Fruit fly (Drosophila melanogaster) whole organism, embryonic: ENCODE data around the gene PIG-Q.

Experiments
- Ada2b ChIP-seq: fragments of 200-800 bp; sonication (Bioruptor generic); IDR thresholded peaks from 2 replicates; pipeline ENCODE4 v1.3.6; 2022; ENCODE audit warnings: missing biosample characterization, missing genetic modification characterization
- Aef1 ChIP-seq: fragments of 200-800 bp; sonication (Bioruptor generic); IDR thresholded peaks from 3 replicates; pipeline ENCODE4 v1.3.6; 2022; ENCODE audit warnings: missing biosample characterization, missing genetic modification characterization
- B-H1 ChIP-seq: fragments of 200-800 bp; sonication (Bioruptor generic); IDR thresholded peaks from 3 replicates; pipeline ENCODE4 v1.3.6; 2022; ENCODE audit warnings: missing biosample characterization, missing genetic modification characterization
- Bdp1 ChIP-seq: fragments of 200-800 bp; sonication (Bioruptor generic); optimal IDR thresholded peaks from 3 replicates; lab custom pipeline; 2016; ENCODE audit warnings: missing biosample characterization, missing genetic modification characterization
- CG12659 ChIP-seq: fragments of 200-800 bp; sonication (Bioruptor generic); optimal IDR thresholded peaks from 3 replicates; lab custom pipeline; 2017; ENCODE audit warnings: mild to moderate bottlenecking, missing biosample characterization, missing genetic modification reagents, missing genetic modification characterization
- CG1603 ChIP-seq: fragments of 200-800 bp; sonication (Bioruptor generic); optimal IDR thresholded peaks from 2 replicates; lab custom pipeline; 2019; ENCODE audit warnings: missing biosample characterization, mild to moderate bottlenecking, missing genetic modification characterization, moderate library complexity
- CG18262 ChIP-seq: fragments of 200-800 bp; optimal IDR thresholded peaks from 3 replicates; lab custom pipeline; 2019; ENCODE audit warnings: missing biosample characterization, mild to moderate bottlenecking, missing genetic modification characterization, moderate library complexity
- CG2202 ChIP-seq: fragments of 200-800 bp; sonication (Bioruptor generic); optimal IDR thresholded peaks from 2 replicates; lab custom pipeline; 2018; ENCODE audit warnings: missing biosample characterization, mild to moderate bottlenecking, missing genetic modification characterization
- CG2678 ChIP-seq: fragments of 200-800 bp; sonication (Bioruptor generic); optimal IDR thresholded peaks from 3 replicates; lab custom pipeline; 2019; ENCODE audit warnings: missing biosample characterization, mild to moderate bottlenecking, missing genetic modification characterization, moderate library complexity
- CG3065 ChIP-seq: fragments of 200-800 bp; sonication (Bioruptor generic); optimal IDR thresholded peaks from 2 replicates; lab custom pipeline; 2016; ENCODE audit warnings: missing biosample characterization, missing genetic modification characterization
- CG34224 ChIP-seq: fragments of 200-800 bp; sonication (Bioruptor generic); IDR thresholded peaks from 3 replicates; pipeline ENCODE4 v1.3.6; 2022; ENCODE audit warnings: missing biosample characterization, missing genetic modification characterization; ENCODE audit not compliant: partially characterized antibody
- CG34422 ChIP-seq: fragments of 200-800 bp; sonication (Bioruptor generic); IDR thresholded peaks from 3 replicates; pipeline ENCODE4 v1.3.6; 2022; ENCODE audit warnings: missing biosample characterization, missing genetic modification characterization
- CG3995 ChIP-seq: fragments of 200-800 bp; sonication (Bioruptor generic); optimal IDR thresholded peaks from 3 replicates; lab custom pipeline; 2016; ENCODE audit warnings: missing biosample characterization, missing genetic modification characterization
- CG4424 ChIP-seq: fragments of 200-800 bp; sonication (Bioruptor generic); optimal IDR thresholded peaks from 3 replicates; lab custom pipeline; 2016; ENCODE audit warnings: missing biosample characterization, missing genetic modification characterization
- CG4730 ChIP-seq: fragments of 200-800 bp; sonication (Bioruptor generic); IDR thresholded peaks from 2 replicates; pipeline ENCODE4 v1.3.6; 2022; ENCODE audit warnings: missing biosample characterization, missing genetic modification characterization
- CG6765 ChIP-seq: fragments of 200-800 bp; sonication (Bioruptor generic); optimal IDR thresholded peaks from 3 replicates; lab custom pipeline; 2017; ENCODE audit warnings: missing biosample characterization, mild to moderate bottlenecking, missing genetic modification characterization
- CG6854 ChIP-seq: fragments of 200-800 bp; sonication (Bioruptor generic); optimal IDR thresholded peaks from 3 replicates; lab custom pipeline; 2017; ENCODE audit warnings: missing biosample characterization, mild to moderate bottlenecking, missing genetic modification characterization
- CG7786 ChIP-seq: fragments of 200-800 bp; sonication (Bioruptor generic); optimal IDR thresholded peaks from 2 replicates; lab custom pipeline; 2016; ENCODE audit warnings: missing biosample characterization, missing genetic modification characterization
- CG8924 ChIP-seq: fragments of 200-800 bp; optimal IDR thresholded peaks from 3 replicates; lab custom pipeline; 2019; ENCODE audit warnings: missing biosample characterization, mild to moderate bottlenecking, missing genetic modification characterization, moderate library complexity
- CG9817 ChIP-seq: fragments of 200-800 bp; sonication (Bioruptor generic); optimal IDR thresholded peaks from 2 replicates; lab custom pipeline; 2018; ENCODE audit warnings: missing biosample characterization, mild to moderate bottlenecking, missing genetic modification characterization, moderate library complexity
- CTCF ChIP-seq: fragments of 200-800 bp; sonication (Bioruptor generic); optimal IDR thresholded peaks from 2 replicates; lab custom pipeline; 2017; ENCODE audit warnings: missing biosample characterization, mild to moderate bottlenecking, missing genetic modification characterization, moderate library complexity
- Chrac-16 ChIP-seq: fragments of 200-800 bp; sonication (Bioruptor generic); optimal IDR thresholded peaks from 3 replicates; lab custom pipeline; 2016; ENCODE audit warnings: missing biosample characterization, missing genetic modification characterization
- HLH3B ChIP-seq: fragments of 200-800 bp; sonication (Bioruptor generic); IDR thresholded peaks from 2 replicates; pipeline ENCODE4 v1.3.6; 2022; ENCODE audit warnings: missing biosample characterization, missing genetic modification characterization
- HLHmδ ChIP-seq: fragments of 200-800 bp; sonication (Bioruptor generic); optimal IDR thresholded peaks from 2 replicates; lab custom pipeline; 2018; ENCODE audit warnings: missing biosample characterization, mild to moderate bottlenecking, missing genetic modification characterization, moderate library complexity
- Lim3 ChIP-seq: fragments of 200-800 bp; sonication (Bioruptor generic); IDR thresholded peaks from 2 replicates; pipeline ENCODE4 v1.3.6; 2022; ENCODE audit warnings: missing biosample characterization, missing genetic modification characterization
- Nf-YC ChIP-seq: fragments of 200-800 bp; optimal IDR thresholded peaks from 3 replicates; lab custom pipeline; 2019; ENCODE audit warnings: missing biosample characterization, mild to moderate bottlenecking, missing genetic modification characterization, moderate library complexity
- NfI ChIP-seq: fragments of 200-800 bp; sonication (Bioruptor generic); optimal IDR thresholded peaks from 3 replicates; lab custom pipeline; 2018; ENCODE audit warnings: missing biosample characterization, mild to moderate bottlenecking, missing genetic modification characterization, moderate library complexity
- ase ChIP-seq: fragments of 200-800 bp; sonication (Bioruptor generic); IDR thresholded peaks from 3 replicates; pipeline ENCODE4 v1.3.6; 2022; ENCODE audit warnings: missing biosample characterization, missing genetic modification characterization
- btn ChIP-seq: fragments of 200-800 bp; sonication (Bioruptor generic); optimal IDR thresholded peaks from 2 replicates; lab custom pipeline; 2016; ENCODE audit warnings: missing biosample characterization, missing genetic modification characterization
- dimm ChIP-seq: fragments of 200-800 bp; sonication (Bioruptor generic); IDR thresholded peaks from 2 replicates; pipeline ENCODE4 v1.3.6; 2022; ENCODE audit warnings: missing biosample characterization, missing genetic modification characterization
- dysf ChIP-seq: fragments of 200-800 bp; sonication (Bioruptor generic); IDR thresholded peaks from 3 replicates; pipeline ENCODE4 v1.3.6; 2022; ENCODE audit warnings: missing biosample characterization, missing genetic modification characterization
- ewg ChIP-seq: fragments of 200-800 bp; sonication (Bioruptor generic); optimal IDR thresholded peaks from 3 replicates; lab custom pipeline; 2017; ENCODE audit warnings: mild to moderate bottlenecking, missing biosample characterization, missing genetic modification reagents, missing genetic modification characterization
- eyg ChIP-seq: fragments of 200-800 bp; sonication (Bioruptor generic); optimal IDR thresholded peaks from 3 replicates; lab custom pipeline; 2016; ENCODE audit warnings: missing biosample characterization, missing genetic modification characterization
- jigr1 ChIP-seq: fragments of 200-800 bp; sonication (Bioruptor generic); IDR thresholded peaks from 3 replicates; pipeline ENCODE4 v1.3.6; 2022; ENCODE audit warnings: missing biosample characterization, missing genetic modification characterization
- maf-S ChIP-seq: fragments of 200-800 bp; sonication (Bioruptor generic); optimal IDR thresholded peaks from 2 replicates; lab custom pipeline; 2016; ENCODE audit warnings: missing biosample characterization, missing genetic modification characterization
- nerfin-1 ChIP-seq: fragments of 200-800 bp; sonication (Bioruptor generic); optimal IDR thresholded peaks from 3 replicates; lab custom pipeline; 2019; ENCODE audit warnings: missing biosample characterization, mild to moderate bottlenecking, missing genetic modification characterization, moderate library complexity
- oc ChIP-seq: fragments of 200-800 bp; sonication (Bioruptor generic); optimal IDR thresholded peaks from 2 replicates; lab custom pipeline; 2018; ENCODE audit warnings: missing biosample characterization, mild to moderate bottlenecking, missing genetic modification characterization, moderate library complexity
- org-1 ChIP-seq: fragments of 200-800 bp; sonication (Bioruptor generic); optimal IDR thresholded peaks from 2 replicates; lab custom pipeline; 2017; ENCODE audit warnings: missing biosample characterization, missing genetic modification characterization
- pan ChIP-seq, 4 experiments: fragments of >200 bp in 3 of 4; fragments of 200-800 bp in 1 of 4; sonication (Bioruptor generic) in 1 of 4; optimal IDR thresholded peaks in 3 of 4; IDR thresholded peaks in 1 of 4; 2 replicates each; pipeline versions ENCODE4 v1.3.6 to Lab custom; 2017 to 2022; ENCODE audit warnings: missing biosample characterization in 2 of 4, missing genetic modification characterization in 2 of 4, mixed read lengths in 1 of 4
- pb ChIP-seq: fragments of 200-800 bp; sonication (Bioruptor generic); optimal IDR thresholded peaks from 3 replicates; lab custom pipeline; 2016; ENCODE audit warnings: missing biosample characterization, missing genetic modification characterization
- pros ChIP-seq: fragments of 200-800 bp; sonication (Bioruptor generic); optimal IDR thresholded peaks from 3 replicates; lab custom pipeline; 2019; ENCODE audit warnings: missing biosample characterization, mild to moderate bottlenecking, missing genetic modification characterization, moderate library complexity
- run ChIP-seq: fragments of 200-800 bp; sonication (Bioruptor generic); optimal IDR thresholded peaks from 3 replicates; lab custom pipeline; 2018; ENCODE audit warnings: missing biosample characterization, mild to moderate bottlenecking, missing genetic modification characterization
- sd ChIP-seq: fragments of 200-800 bp; sonication (Bioruptor generic); optimal IDR thresholded peaks from 3 replicates; lab custom pipeline; 2018; ENCODE audit warnings: missing biosample characterization, mild to moderate bottlenecking, missing genetic modification characterization, moderate library complexity
- sna ChIP-seq: fragments of 200-800 bp; sonication (Bioruptor generic); IDR thresholded peaks from 2 replicates; pipeline ENCODE4 v1.3.6; 2022; ENCODE audit warnings: missing biosample characterization, missing genetic modification characterization; ENCODE audit not compliant: partially characterized antibody
- sqz ChIP-seq: fragments of 200-800 bp; sonication (Bioruptor generic); optimal IDR thresholded peaks from 3 replicates; lab custom pipeline; 2018; ENCODE audit warnings: missing biosample characterization, mild to moderate bottlenecking, missing genetic modification characterization
- tna ChIP-seq: fragments of 200-800 bp; sonication (Bioruptor generic); IDR thresholded peaks from 2 replicates; pipeline ENCODE4 v1.3.6; 2022; ENCODE audit warnings: missing biosample characterization, missing genetic modification characterization; ENCODE audit not compliant: partially characterized antibody
- trh ChIP-seq: fragments of 200-800 bp; sonication (Bioruptor generic); optimal IDR thresholded peaks from 2 replicates; lab custom pipeline; 2016; ENCODE audit warnings: missing biosample characterization, missing genetic modification characterization
- unpg ChIP-seq: fragments of 200-800 bp; sonication (Bioruptor generic); optimal IDR thresholded peaks from 3 replicates; lab custom pipeline; 2018; ENCODE audit warnings: missing biosample characterization, mild to moderate bottlenecking, missing genetic modification characterization, moderate library complexity
- yki ChIP-seq: fragments of >200 bp; optimal IDR thresholded peaks from 3 replicates; lab custom pipeline; 2018
- z ChIP-seq: fragments of 200-800 bp; sonication (Bioruptor generic); IDR thresholded peaks from 3 replicates; pipeline ENCODE4 v1.3.6; 2022; ENCODE audit warnings: missing biosample characterization, missing genetic modification characterization
- zen2 ChIP-seq: fragments of 200-800 bp; sonication (Bioruptor generic); IDR thresholded peaks from 3 replicates; pipeline ENCODE4 v1.3.6; 2022; ENCODE audit warnings: missing biosample characterization, missing genetic modification characterization; ENCODE audit not compliant: partially characterized antibody
- zf30C ChIP-seq: fragments of 200-800 bp; sonication (Bioruptor generic); optimal IDR thresholded peaks from 3 replicates; lab custom pipeline; 2018; ENCODE audit warnings: missing biosample characterization, mild to moderate bottlenecking, missing genetic modification characterization

The PIG-Q gene

dm6 chrX:16385942-16386392 is 27.0 kb downstream of the PIG-Q start (continued):
- TF ChIP-seq trh (GFP tag; lab: Kevin White, UChicago) (no peak), CG2202 (tag; lab: Kevin White, UChicago) (no peak), zf30C (GFP tag; lab: Kevin White, UChicago) (no peak), sqz (no peak), Lim3 (GFP tag; lab: Robert Waterston, UW) (no peak), Chrac-16 (peak; percentile 14), CG34422 (no peak), tna (GFP tag; lab: Robert Waterston, UW) (no peak), z (GFP tag; lab: Robert Waterston, UW) (no peak), NfI (GFP tag; lab: Kevin White, UChicago) (peak; percentile 35), eyg (GFP tag; lab: Kevin White, UChicago) (no peak), CG1603 (no peak), maf-S (GFP tag; lab: Kevin White, UChicago) (no peak), CG6765 (GFP tag; lab: Kevin White, UChicago) (peak; percentile 67), pros (GFP tag; lab: Kevin White, UChicago) (no peak), nerfin-1 (peak; percentile 19), CG6854 (peak; percentile 25), CTCF (no peak), oc (tag; lab: Kevin White, UChicago) (no peak), dysf (GFP tag; lab: Robert Waterston, UW) (peak; percentile 37; the same call in 1 of the 3 replicates), ase (no peak), dimm (GFP tag; lab: Robert Waterston, UW) (no peak), zen2 (GFP tag; lab: Robert Waterston, UW) (no peak), CG12659 (GFP tag; lab: Kevin White, UChicago) (peak; percentile 28), B-H1 (GFP tag; lab: Robert Waterston, UW) (no peak), CG2678 (peak; percentile 68), Bdp1 (GFP tag; lab: Kevin White, UChicago) (no peak), btn (no peak), yki (no peak), Ada2b (GFP tag; lab: Robert Waterston, UW) (no peak), CG18262 (peak; percentile 50), CG4730 (GFP tag; lab: Robert Waterston, UW) (no peak), CG4424 (GFP tag; lab: Kevin White, UChicago) (peak; percentile 44), Aef1 (GFP tag; lab: Robert Waterston, UW) (no peak), pan (optimal IDR thresholded peaks at IDR 0.05; lab: Kevin White, UChicago) (no peak), pan (GFP tag; optimal IDR thresholded peaks at IDR 0.05 in 1 of 2, IDR thresholded peaks at IDR 0.05 in 1 of 2) (no peak), Nf-YC (tag; lab: Kevin White, UChicago) (peak; percentile 7), ewg (GFP tag; lab: Kevin White, UChicago) (no peak), jigr1 (GFP tag; lab: Robert Waterston, UW) (no peak), CG8924 (peak; percentile 49), CG3995 (no peak), org-1 (GFP tag; lab: Kevin White, UChicago) (peak; percentile 47), CG34224 (GFP tag; lab: Robert Waterston, UW) (no peak), pb (GFP tag; lab: Kevin White, UChicago) (no peak), CG3065 (no peak), sd (tag; lab: Kevin White, UChicago) (no peak), CG7786 (GFP tag; lab: Kevin White, UChicago) (no peak), sna (GFP tag; lab: Robert Waterston, UW) (no peak), unpg (GFP tag; lab: Kevin White, UChicago) (peak; percentile 27), HLHmδ (no peak), CG9817 (tag; lab: Kevin White, UChicago) (no peak), HLH3B (GFP tag; lab: Robert Waterston, UW) (no peak), run (tag; lab: Kevin White, UChicago) (no peak)
